Worm (Caenorhabditis elegans) whole organism, L3 larva: ENCODE data around the gene rpy-1.

Experiments used
- ceh-82 ChIP-seq: fragments of 150-350 bp; optimal IDR thresholded peaks from 2 replicates; lab custom pipeline; 2014; ENCODE audit warnings: missing biosample characterization, missing genetic modification characterization
- fkh-2 ChIP-seq: fragments of 150-350 bp; optimal IDR thresholded peaks from 2 replicates; lab custom pipeline; 2014; ENCODE audit warnings: missing biosample characterization, missing genetic modification reagents, missing genetic modification characterization
- fos-1 ChIP-seq: fragments of 150-350 bp; optimal IDR thresholded peaks from 2 replicates; lab custom pipeline; 2014; ENCODE audit warnings: missing biosample characterization, missing genetic modification characterization
- nhr-12 ChIP-seq: fragments of 150-350 bp; optimal IDR thresholded peaks from 2 replicates; lab custom pipeline; 2014; ENCODE audit warnings: missing biosample characterization, missing genetic modification characterization
- nhr-237 ChIP-seq: fragments of 150-350 bp; optimal IDR thresholded peaks from 2 replicates; lab custom pipeline; 2014; ENCODE audit warnings: missing biosample characterization, missing genetic modification characterization
- snpc-4 ChIP-seq: fragments of 150-350 bp; optimal IDR thresholded peaks from 2 replicates; lab custom pipeline; 2014; ENCODE audit warnings: missing biosample characterization, missing genetic modification characterization
- unc-62 ChIP-seq: fragments of 150-350 bp; sonication (generic microtip); optimal IDR thresholded peaks from 4 replicates; lab custom pipeline; 2014; ENCODE audit warnings: missing biosample characterization, missing genetic modification reagents, missing genetic modification characterization
- zag-1 ChIP-seq: fragments of 150-350 bp; optimal IDR thresholded peaks from 2 replicates; lab custom pipeline; 2014; ENCODE audit warnings: missing biosample characterization, missing genetic modification characterization
- ztf-4 ChIP-seq: fragments of 150-350 bp; optimal IDR thresholded peaks from 2 replicates; lab custom pipeline; 2014; ENCODE audit warnings: missing biosample characterization, missing genetic modification characterization

- TF ChIP-seq ceh-82 = no peak
- no peak for TF ChIP-seq ztf-4
- TF ChIP-seq nhr-12 (tag; lab: Kevin White, UChicago) = no peak
- TF ChIP-seq unc-62 = no peak
- TF ChIP-seq nhr-237 (tag; lab: Kevin White, UChicago) = no peak
- no peak for TF ChIP-seq fos-1 (tag; lab: Kevin White, UChicago)
- no peak for TF ChIP-seq fkh-2 (tag; lab: Kevin White, UChicago)
- no peak for TF ChIP-seq zag-1 (tag; lab: Kevin White, UChicago)
- TF ChIP-seq snpc-4 (tag; lab: Kevin White, UChicago) = no peak
Measured at ce11 chrII:6712177-6712981, 6.9 kb upstream of the rpy-1 start, which contains the start of the genes dpy-10 and T14B4.19.
